Fruit fly (Drosophila melanogaster) Kc167 (cell line): ENCODE measurements around the gene CG12480.

Experiments
- insv ChIP-seq: fragments of >200 bp; optimal IDR thresholded peaks from 3 replicates; lab custom pipeline; 2018; ENCODE audit warnings: missing external identifiers
- psq ChIP-seq: fragments of >200 bp; optimal IDR thresholded peaks from 2 replicates; lab custom pipeline; 2017; ENCODE audit warnings: missing external identifiers
- ttk ChIP-seq: sonication (Bioruptor generic); optimal IDR thresholded peaks from 2 replicates; lab custom pipeline; 2017; ENCODE audit warnings: missing external identifiers

dm6 chrX:14213509-14214154 is 44.2 kb downstream of the CG12480 start:
- TF ChIP-seq psq, result no peak
- TF ChIP-seq ttk (lab: Kevin White, UChicago), result no peak
- no peak for TF ChIP-seq insv (lab: Kevin White, UChicago)
